Worm (Caenorhabditis elegans) whole organism, L4 larva: ENCODE results near the gene C07A9.12.

Experiments
- F37D6.2 ChIP-seq: sonication (generic microtip); optimal IDR thresholded peaks from 2 replicates; lab custom pipeline; 2016; ENCODE audit warnings: mild to moderate bottlenecking, missing genetic modification characterization, missing compliant biosample characterization
- Y105C5A.15 ChIP-seq: fragments of 200-800 bp; sonication (Bioruptor generic); IDR thresholded peaks from 2 replicates; pipeline ENCODE4 v1.3.6; 2022; ENCODE audit warnings: missing genetic modification characterization, missing compliant biosample characterization
- jun-1 ChIP-seq: fragments of 150-350 bp; optimal IDR thresholded peaks from 2 replicates; lab custom pipeline; 2014; ENCODE audit warnings: missing biosample characterization, missing genetic modification reagents, missing genetic modification characterization
- lin-13 ChIP-seq: fragments of 150-350 bp; optimal IDR thresholded peaks from 2 replicates; lab custom pipeline; 2014; ENCODE audit warnings: missing biosample characterization, missing genetic modification reagents, missing genetic modification characterization
- nhr-77 ChIP-seq: fragments of 150-350 bp; optimal IDR thresholded peaks from 2 replicates; lab custom pipeline; 2014; ENCODE audit warnings: missing biosample characterization, missing genetic modification characterization
- pha-4 ChIP-seq, 2 experiments: fragments of 150-350 bp in 1 of 2; fragments of 200-800 bp in 1 of 2; sonication (Bioruptor generic) in 1 of 2; IDR thresholded peaks in 1 of 2; optimal IDR thresholded peaks in 1 of 2; 2 replicates each; pipeline versions ENCODE4 v1.3.6 to Lab custom; 2014 to 2022; ENCODE audit warnings: missing genetic modification characterization in 2 of 2, missing genetic modification reagents in 2 of 2, missing biosample characterization in 1 of 2, missing compliant biosample characterization in 1 of 2
- pqm-1 ChIP-seq: sonication (generic microtip); optimal IDR thresholded peaks from 2 replicates; lab custom pipeline; 2017; ENCODE audit warnings: missing biosample characterization, missing genetic modification characterization
- spr-3 ChIP-seq: fragments of 200-800 bp; sonication (Bioruptor generic); optimal IDR thresholded peaks from 2 replicates; lab custom pipeline; 2018; ENCODE audit warnings: mild to moderate bottlenecking, missing genetic modification characterization, missing compliant biosample characterization
- vab-7 ChIP-seq: fragments of 200-800 bp; sonication (Bioruptor generic); IDR thresholded peaks from 2 replicates; pipeline ENCODE4 v1.3.6; 2022; ENCODE audit warnings: missing genetic modification reagents, missing genetic modification characterization, missing compliant biosample characterization

DNA sequence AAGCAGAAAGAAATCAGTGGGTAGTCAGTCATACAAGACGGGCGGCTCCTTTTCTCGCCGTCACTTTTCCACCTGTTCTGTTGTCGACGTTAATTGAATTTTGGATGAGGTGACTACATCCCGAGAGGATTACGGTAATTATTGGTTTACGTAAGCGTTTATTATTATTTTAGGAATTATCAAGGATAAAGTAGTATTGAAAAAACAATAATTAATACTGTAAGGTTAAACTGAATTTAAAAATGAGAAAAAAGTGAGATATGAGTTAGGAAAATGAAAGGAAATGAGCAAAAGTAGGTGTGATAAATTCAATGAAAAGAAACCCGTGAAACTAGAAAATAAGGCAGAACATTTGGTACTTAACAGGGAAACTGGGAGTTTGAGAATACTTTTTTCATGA, 11.6 kb upstream of the C07A9.12 start, which contains the start of gene hlh-4:
- TF ChIP-seq nhr-77 (tag; lab: Kevin White, UChicago) (no peak), vab-7 (GFP tag; lab: Robert Waterston, UW) (no peak), spr-3 (GFP tag; lab: Kevin White, UChicago) (no peak), Y105C5A.15 (no peak), jun-1 (tag; lab: Kevin White, UChicago) (no peak), lin-13 (GFP tag; lab: Kevin White, UChicago) (no peak), pha-4 (GFP tag; IDR thresholded peaks at IDR 0.05; lab: Robert Waterston, UW) (no peak), pha-4 (tag; optimal IDR thresholded peaks at IDR 0.05; lab: Kevin White, UChicago) (no peak), F37D6.2 (no peak), pqm-1 (tag; lab: Kevin White, UChicago) (no peak)
